Worm (Caenorhabditis elegans): ENCODE measurements around the gene gfat-1.

The gfat-1 gene

ce11 chrII:11614103-11614857 is 19.1 kb upstream of the gfat-1 start:
- no peak for TF ChIP-seq tbx-37 (GFP tag; conservative IDR thresholded peaks at IDR 0.05)
- no peak for TF ChIP-seq hnd-1 (tag; optimal IDR thresholded peaks at IDR 0.05)
- TF ChIP-seq ets-7 (tag; optimal IDR thresholded peaks at IDR 0.05), result no peak
- TF ChIP-seq tbx-11 (GFP tag; IDR thresholded peaks at IDR 0.05), result no peak
- no peak for TF ChIP-seq B0310.2 (tag; optimal IDR thresholded peaks at IDR 0.05)
- no peak for TF ChIP-seq pes-1 (GFP tag; IDR thresholded peaks at IDR 0.05)
- no peak for TF ChIP-seq F13C5.2 (tag; optimal IDR thresholded peaks at IDR 0.05)
- peak; percentile 9 for TF ChIP-seq ceh-36 (tag; optimal IDR thresholded peaks at IDR 0.05)
- TF ChIP-seq ceh-13 (GFP tag; optimal IDR thresholded peaks at IDR 0.05), result no peak

ce11 chrII:11612034-11612723 is 17.0 kb upstream of the gfat-1 start, which contains the start of gene F07A11.5:
F07A11.5 (plus strand) TSS chrII:11612300.
- TF ChIP-seq ets-7 (tag; optimal IDR thresholded peaks at IDR 0.05), result no peak
- no peak for TF ChIP-seq flt-1 (GFP tag; IDR thresholded peaks at IDR 0.05)
- TF ChIP-seq tbx-37 (GFP tag; conservative IDR thresholded peaks at IDR 0.05), result no peak

ce11 chrII:11611462-11611861 is 16.2 kb upstream of the gfat-1 start:
- TF ChIP-seq scrt-1 (GFP tag; IDR thresholded peaks at IDR 0.05), result no peak
- TF ChIP-seq tbx-37 (GFP tag; conservative IDR thresholded peaks at IDR 0.05), result no peak
- no peak for TF ChIP-seq hnd-1 (tag; optimal IDR thresholded peaks at IDR 0.05)
- no peak for TF ChIP-seq hmg-4 (GFP tag; optimal IDR thresholded peaks at IDR 0.05)
- no peak for TF ChIP-seq hmbx-1 (tag; optimal IDR thresholded peaks at IDR 0.05)
- TF ChIP-seq tra-4 (tag; optimal IDR thresholded peaks at IDR 0.05), result no peak
- no peak for TF ChIP-seq flt-1 (GFP tag; IDR thresholded peaks at IDR 0.05)
- TF ChIP-seq ceh-13 (GFP tag; optimal IDR thresholded peaks at IDR 0.05), result no peak
- no peak for TF ChIP-seq B0310.2 (tag; optimal IDR thresholded peaks at IDR 0.05)
- no peak for TF ChIP-seq aly-1 (tag; optimal IDR thresholded peaks at IDR 0.05)
- TF ChIP-seq ets-7 (tag; optimal IDR thresholded peaks at IDR 0.05), result no peak
- no peak for TF ChIP-seq ama-1 (optimal IDR thresholded peaks at IDR 0.05)

- TF ChIP-seq flt-1 (GFP tag; IDR thresholded peaks at IDR 0.05), result no peak
- TF ChIP-seq hmg-4 (GFP tag; optimal IDR thresholded peaks at IDR 0.05), result no peak
- no peak for TF ChIP-seq B0310.2 (tag; optimal IDR thresholded peaks at IDR 0.05)
Observed at ce11 chrII:11604613-11605012, 9.4 kb upstream of the gfat-1 start.

- TF ChIP-seq sea-1 (GFP tag; conservative IDR thresholded peaks at IDR 0.05) (no peak), tra-4 (tag; optimal IDR thresholded peaks at IDR 0.05) (no peak), hmbx-1 (tag; optimal IDR thresholded peaks at IDR 0.05) (no peak), ceh-13 (GFP tag; optimal IDR thresholded peaks at IDR 0.05) (no peak), ets-7 (tag; optimal IDR thresholded peaks at IDR 0.05) (no peak), ceh-36 (tag; optimal IDR thresholded peaks at IDR 0.05) (no peak), hnd-1 (tag; optimal IDR thresholded peaks at IDR 0.05) (no peak), tbx-37 (GFP tag; conservative IDR thresholded peaks at IDR 0.05) (no peak), flt-1 (GFP tag; IDR thresholded peaks at IDR 0.05) (no peak), tbx-11 (GFP tag; IDR thresholded peaks at IDR 0.05) (no peak)
Observed at ce11 chrII:11602387-11602960, 7.3 kb upstream of the gfat-1 start.

- no peak for TF ChIP-seq sea-1 (GFP tag; conservative IDR thresholded peaks at IDR 0.05)
- no peak for TF ChIP-seq hmbx-1 (tag; optimal IDR thresholded peaks at IDR 0.05)
- no peak for TF ChIP-seq pes-1 (GFP tag; IDR thresholded peaks at IDR 0.05)
- no peak for TF ChIP-seq hmg-4 (GFP tag; optimal IDR thresholded peaks at IDR 0.05)
- TF ChIP-seq B0310.2 (tag; optimal IDR thresholded peaks at IDR 0.05), result no peak
- no peak for TF ChIP-seq ceh-13 (GFP tag; optimal IDR thresholded peaks at IDR 0.05)
- TF ChIP-seq ceh-36 (tag; optimal IDR thresholded peaks at IDR 0.05), result no peak
- no peak for TF ChIP-seq scrt-1 (GFP tag; IDR thresholded peaks at IDR 0.05)
- no peak for TF ChIP-seq aly-1 (tag; optimal IDR thresholded peaks at IDR 0.05)
- TF ChIP-seq hnd-1 (tag; optimal IDR thresholded peaks at IDR 0.05), result no peak
- no peak for TF ChIP-seq tbx-11 (GFP tag; IDR thresholded peaks at IDR 0.05)
- no peak for TF ChIP-seq ama-1 (optimal IDR thresholded peaks at IDR 0.05)
- no peak for TF ChIP-seq tbx-37 (GFP tag; conservative IDR thresholded peaks at IDR 0.05)
- no peak for TF ChIP-seq ets-7 (tag; optimal IDR thresholded peaks at IDR 0.05)
- TF ChIP-seq tra-4 (tag; optimal IDR thresholded peaks at IDR 0.05), result no peak
- no peak for TF ChIP-seq F13C5.2 (tag; optimal IDR thresholded peaks at IDR 0.05)
- no peak for TF ChIP-seq flt-1 (GFP tag; IDR thresholded peaks at IDR 0.05)
Observed at ce11 chrII:11600711-11601110, 5.5 kb upstream of the gfat-1 start, which contains the start of gene F07A11.4. F07A11.4 (plus strand) TSS chrII:11601011.

ce11 chrII:11599751-11600150 is 4.5 kb upstream of the gfat-1 start, which contains the start of gene npp-5:
npp-5 (minus strand) TSS chrII:11599809.
- TF ChIP-seq ceh-36 (tag; optimal IDR thresholded peaks at IDR 0.05) (no peak), F13C5.2 (tag; optimal IDR thresholded peaks at IDR 0.05) (no peak), scrt-1 (GFP tag; IDR thresholded peaks at IDR 0.05) (no peak), pes-1 (GFP tag; IDR thresholded peaks at IDR 0.05) (no peak), ama-1 (optimal IDR thresholded peaks at IDR 0.05) (no peak), ets-7 (tag; optimal IDR thresholded peaks at IDR 0.05) (no peak), ceh-13 (GFP tag; optimal IDR thresholded peaks at IDR 0.05) (no peak), hmbx-1 (tag; optimal IDR thresholded peaks at IDR 0.05) (no peak), hnd-1 (tag; optimal IDR thresholded peaks at IDR 0.05) (no peak), tra-4 (tag; optimal IDR thresholded peaks at IDR 0.05) (no peak), flt-1 (GFP tag; IDR thresholded peaks at IDR 0.05) (no peak), tbx-11 (GFP tag; IDR thresholded peaks at IDR 0.05) (no peak), hmg-4 (GFP tag; optimal IDR thresholded peaks at IDR 0.05) (no peak), B0310.2 (tag; optimal IDR thresholded peaks at IDR 0.05) (no peak), tbx-37 (GFP tag; conservative IDR thresholded peaks at IDR 0.05) (no peak)
